Fruit fly (Drosophila melanogaster): Measurements from ENCODE around the gene Hsp23.

The Hsp23 gene

DNA sequence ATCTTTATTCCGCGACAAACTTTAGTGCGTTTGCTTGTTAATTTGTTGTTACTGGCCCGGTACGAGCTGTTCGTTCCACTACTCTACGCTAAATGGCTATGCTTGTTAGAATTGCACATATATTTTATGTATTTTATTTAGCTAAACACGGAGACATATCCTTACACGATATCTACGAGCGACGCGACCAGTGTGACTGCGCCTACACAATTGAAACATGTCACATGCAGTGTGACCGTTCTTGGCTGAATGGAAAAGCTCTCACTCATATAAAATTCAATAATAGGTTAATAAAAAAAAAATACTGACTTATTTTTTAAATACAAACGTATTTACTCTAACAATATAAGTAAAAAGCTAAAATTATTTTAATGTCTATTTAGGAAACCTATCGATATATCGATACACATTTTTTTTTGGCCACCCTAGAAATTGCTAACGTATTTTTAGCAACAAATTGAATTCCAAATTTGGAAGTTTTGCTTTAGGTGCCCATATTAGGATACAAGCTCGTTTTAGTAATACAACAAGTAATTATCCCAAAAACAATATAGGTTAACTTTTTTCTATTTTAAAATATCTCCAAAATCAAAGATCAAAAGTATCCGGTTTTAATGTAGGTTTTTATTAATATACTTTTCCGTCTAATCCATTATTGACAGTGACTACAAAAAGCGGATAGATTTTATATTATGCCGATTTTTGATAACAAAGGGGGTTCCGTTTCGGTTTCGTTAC lies 17.5 kb downstream of the Hsp23 start, which contains the start of gene CG4080 (continued):
- TF ChIP-seq vnd (GFP tag; IDR thresholded peaks at IDR 0.05; ENCODE audit: partially characterized antibody) (peak; percentile 76), repo (GFP tag; optimal IDR thresholded peaks at IDR 0.05) (no peak), zf30C (GFP tag; optimal IDR thresholded peaks at IDR 0.05) (no peak)

DNA sequence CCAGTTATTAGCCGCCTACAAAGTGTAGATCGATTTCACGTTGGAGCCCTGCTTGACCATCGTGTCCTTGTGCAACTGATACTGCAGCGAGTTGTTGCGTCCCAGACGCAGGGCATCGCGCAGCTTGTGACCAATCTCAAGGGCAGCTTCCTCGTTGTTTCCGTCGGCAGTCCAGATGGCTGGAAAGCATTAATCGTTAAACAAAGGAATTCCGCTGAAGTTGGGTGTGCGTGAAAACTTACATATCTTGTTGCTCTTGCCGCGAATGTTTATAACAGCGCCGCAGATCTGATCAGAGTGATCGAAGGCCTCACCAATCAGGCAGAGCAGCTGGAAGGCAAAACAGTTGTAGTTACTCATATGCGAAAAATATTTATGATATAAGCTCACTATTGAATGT lies 18.2 kb downstream of the Hsp23 start:
- 0 out of 2 replicates have a peak, but pooled peaks have one; percentile 9 for TF ChIP-seq bbx (GFP tag; IDR thresholded peaks at IDR 0.05; ENCODE audit: partially characterized antibody)
- TF ChIP-seq CG7928 (GFP tag; optimal IDR thresholded peaks at IDR 0.05) = no peak
- TF ChIP-seq Atf6 (GFP tag; IDR thresholded peaks at IDR 0.05) = 0 out of 2 replicates have a peak, but pooled peaks have one; percentile 30

dm6 chr3L:9400697-9401353 lies 19.1 kb downstream of the Hsp23 start:
- TF ChIP-seq CG7271 (tag; optimal IDR thresholded peaks at IDR 0.05) (no peak), CG10321 (GFP tag; IDR thresholded peaks at IDR 0.05) (no peak), gt (GFP tag; IDR thresholded peaks at IDR 0.05) (no peak), CG13287 (GFP tag; IDR thresholded peaks at IDR 0.05; ENCODE audit: partially characterized antibody) (no peak), corto (GFP tag; optimal IDR thresholded peaks at IDR 0.05) (no peak), Usf (GFP tag; optimal IDR thresholded peaks at IDR 0.05) (no peak), ham (GFP tag; IDR thresholded peaks at IDR 0.05) (no peak), CG7357 (GFP tag; IDR thresholded peaks at IDR 0.05) (no peak), Trl (optimal IDR thresholded peaks at IDR 0.05) (peak; percentile 55 to 74), Trl (GFP tag; optimal IDR thresholded peaks at IDR 0.05) (no peak), Doc3 (GFP tag; IDR thresholded peaks at IDR 0.05; ENCODE audit: partially characterized antibody) (no peak), Hey (tag; optimal IDR thresholded peaks at IDR 0.05) (no peak), CG14050 (GFP tag; IDR thresholded peaks at IDR 0.05) (peak; percentile 74; the same call in 2 of the 3 replicates), CG6689 (GFP tag; IDR thresholded peaks at IDR 0.05) (no peak), B-H1 (GFP tag; IDR thresholded peaks at IDR 0.05) (no peak), CG1832 (GFP tag; optimal IDR thresholded peaks at IDR 0.05) (peak; percentile 3), kay (GFP tag; optimal IDR thresholded peaks at IDR 0.05) (peak; percentile 26), sens (GFP tag) (peak; percentile 71), CG15514 (GFP tag; optimal IDR thresholded peaks at IDR 0.05) (peak; percentile 60), chinmo (GFP tag; IDR thresholded peaks at IDR 0.05; ENCODE audit: partially characterized antibody) (peak; percentile 67; the same call in 2 of the 4 replicates), klu (GFP tag; IDR thresholded peaks at IDR 0.05) (no peak), ind (GFP tag; optimal IDR thresholded peaks at IDR 0.05) (no peak), Med (GFP tag) (peak; percentile 71), CG10274 (GFP tag; optimal IDR thresholded peaks at IDR 0.05) (no peak), CG14860 (GFP tag; IDR thresholded peaks at IDR 0.05; ENCODE audit: partially characterized antibody) (no peak), CG9215 (GFP tag; IDR thresholded peaks at IDR 0.05) (no peak), lbe (GFP tag; optimal IDR thresholded peaks at IDR 0.05) (no peak), CG5180 (GFP tag; optimal IDR thresholded peaks at IDR 0.05) (no peak), Dp (GFP tag; optimal IDR thresholded peaks at IDR 0.05) (no peak), Stat92E (GFP tag; optimal IDR thresholded peaks at IDR 0.05) (no peak), shn (GFP tag; optimal IDR thresholded peaks at IDR 0.05) (no peak), CG16779 (GFP tag; IDR thresholded peaks at IDR 0.05) (no peak), CG13775 (GFP tag; optimal IDR thresholded peaks at IDR 0.05) (no peak), sr (GFP tag; IDR thresholded peaks at IDR 0.05) (0 out of 3 replicates have a peak, but pooled peaks have one; percentile 17), gsb (GFP tag; IDR thresholded peaks at IDR 0.05) (no peak), CHES-1-like (GFP tag; optimal IDR thresholded peaks at IDR 0.05) (peak; percentile 20), exex (tag; optimal IDR thresholded peaks at IDR 0.05) (no peak), cg (GFP tag; optimal IDR thresholded peaks at IDR 0.05) (peak; percentile 84)

Measured in whole organism, embryonic.